Fruit fly (Drosophila melanogaster) whole organism, embryonic: ENCODE results near the gene Acp36DE.

Experiments
- Atf6 ChIP-seq: fragments of 200-800 bp; sonication (Bioruptor generic); IDR thresholded peaks from 2 replicates; pipeline ENCODE4 v1.3.6; 2022; ENCODE audit warnings: missing biosample characterization, missing genetic modification characterization
- BEAF-32 ChIP-seq: fragments of 200-800 bp; sonication (Bioruptor generic); optimal IDR thresholded peaks from 3 replicates; lab custom pipeline; 2017; ENCODE audit warnings: missing biosample characterization, missing genetic modification characterization, mild to moderate bottlenecking, moderate library complexity, missing genetic modification reagents
- Blimp-1 ChIP-seq: fragments of 200-800 bp; sonication (Bioruptor generic); optimal IDR thresholded peaks from 3 replicates; lab custom pipeline; 2018; ENCODE audit warnings: missing biosample characterization, missing genetic modification characterization, mild to moderate bottlenecking, moderate library complexity, missing genetic modification reagents
- CG10959 ChIP-seq: fragments of 200-800 bp; sonication (Bioruptor generic); IDR thresholded peaks from 2 replicates; pipeline ENCODE4 v1.3.6; 2022; ENCODE audit warnings: missing biosample characterization, missing genetic modification characterization
- CG10979 ChIP-seq: fragments of 200-800 bp; sonication (Bioruptor generic); optimal IDR thresholded peaks from 2 replicates; lab custom pipeline; 2018; ENCODE audit warnings: missing biosample characterization, mild to moderate bottlenecking, missing genetic modification characterization, moderate library complexity
- CG11085 ChIP-seq: fragments of 200-800 bp; sonication (Bioruptor generic); IDR thresholded peaks from 2 replicates; pipeline ENCODE4 v1.3.6; 2022; ENCODE audit warnings: missing biosample characterization, missing genetic modification characterization
- CG11504 ChIP-seq: fragments of 200-800 bp; sonication (Bioruptor generic); optimal IDR thresholded peaks from 3 replicates; lab custom pipeline; 2019; ENCODE audit warnings: missing biosample characterization, mild to moderate bottlenecking, missing genetic modification characterization, moderate library complexity
- CG14441 ChIP-seq: fragments of 200-800 bp; sonication (Bioruptor generic); IDR thresholded peaks from 2 replicates; pipeline ENCODE4 v1.3.6; 2022; ENCODE audit warnings: missing biosample characterization, missing genetic modification characterization
- CG15514 ChIP-seq: fragments of 200-800 bp; sonication (Bioruptor generic); optimal IDR thresholded peaks from 3 replicates; lab custom pipeline; 2017; ENCODE audit warnings: missing biosample characterization, missing genetic modification characterization, mild to moderate bottlenecking, moderate library complexity, missing genetic modification reagents
- CG18262 ChIP-seq: fragments of 200-800 bp; optimal IDR thresholded peaks from 3 replicates; lab custom pipeline; 2019; ENCODE audit warnings: missing biosample characterization, mild to moderate bottlenecking, missing genetic modification characterization, moderate library complexity
- CG2199 ChIP-seq: fragments of 200-800 bp; sonication (Bioruptor generic); IDR thresholded peaks from 3 replicates; pipeline ENCODE4 v1.3.6; 2022; ENCODE audit warnings: missing biosample characterization, missing genetic modification characterization
- CG2712 ChIP-seq: fragments of 200-800 bp; optimal IDR thresholded peaks from 3 replicates; lab custom pipeline; 2019; ENCODE audit warnings: missing biosample characterization, mild to moderate bottlenecking, missing genetic modification characterization, moderate library complexity
- CG34376 ChIP-seq: fragments of 200-800 bp; sonication (Bioruptor generic); optimal IDR thresholded peaks from 2 replicates; lab custom pipeline; 2018; ENCODE audit warnings: missing biosample characterization, mild to moderate bottlenecking, missing genetic modification characterization
- CG4424 ChIP-seq: fragments of 200-800 bp; sonication (Bioruptor generic); optimal IDR thresholded peaks from 3 replicates; lab custom pipeline; 2016; ENCODE audit warnings: missing biosample characterization, missing genetic modification characterization
- CG4707 ChIP-seq: fragments of 200-800 bp; sonication (Bioruptor generic); optimal IDR thresholded peaks from 2 replicates; lab custom pipeline; 2018; ENCODE audit warnings: missing biosample characterization, mild to moderate bottlenecking, missing genetic modification characterization, moderate library complexity
- CG4854 ChIP-seq: fragments of 200-800 bp; sonication (Bioruptor generic); optimal IDR thresholded peaks from 2 replicates; lab custom pipeline; 2016; ENCODE audit warnings: missing biosample characterization, missing genetic modification characterization, inconsistent platforms
- CG6854 ChIP-seq: fragments of 200-800 bp; sonication (Bioruptor generic); optimal IDR thresholded peaks from 3 replicates; lab custom pipeline; 2017; ENCODE audit warnings: missing biosample characterization, mild to moderate bottlenecking, missing genetic modification characterization
- CG8281 ChIP-seq: fragments of 200-800 bp; sonication (Bioruptor generic); optimal IDR thresholded peaks from 2 replicates; lab custom pipeline; 2018; ENCODE audit warnings: missing biosample characterization, mild to moderate bottlenecking, missing genetic modification characterization, moderate library complexity
- CG9437 ChIP-seq: fragments of 200-800 bp; sonication (Bioruptor generic); optimal IDR thresholded peaks from 2 replicates; lab custom pipeline; 2018; ENCODE audit warnings: missing biosample characterization, mild to moderate bottlenecking, missing genetic modification characterization
- CG9609 ChIP-seq: fragments of 200-800 bp; sonication (Bioruptor generic); optimal IDR thresholded peaks from 3 replicates; lab custom pipeline; 2016; ENCODE audit warnings: missing biosample characterization, missing genetic modification characterization
- CkIIα-i1 ChIP-seq: fragments of 200-800 bp; sonication (Bioruptor generic); IDR thresholded peaks from 2 replicates; pipeline ENCODE4 v1.3.6; 2022; ENCODE audit warnings: missing biosample characterization, missing genetic modification characterization
- Doc2 ChIP-seq: fragments of 200-800 bp; sonication (Bioruptor generic); IDR thresholded peaks from 2 replicates; pipeline ENCODE4 v1.3.6; 2022; ENCODE audit warnings: missing biosample characterization, missing genetic modification characterization
- Ets65A ChIP-seq: fragments of 200-800 bp; sonication (Bioruptor generic); peaks from one replicate; lab custom pipeline; 2016; ENCODE audit warnings: missing biosample characterization, missing genetic modification characterization
- GATAe ChIP-seq: fragments of 200-800 bp; sonication (Bioruptor generic); conservative IDR thresholded peaks from 2 replicates; pipeline ENCODE4 v1.3.6; 2022; ENCODE audit warnings: missing biosample characterization, missing genetic modification characterization
- Hey ChIP-seq: fragments of 200-800 bp; sonication (Bioruptor generic); optimal IDR thresholded peaks from 3 replicates; lab custom pipeline; 2018; ENCODE audit warnings: missing biosample characterization, mild to moderate bottlenecking, missing genetic modification characterization
- Oaz ChIP-seq: fragments of 200-800 bp; sonication (Bioruptor generic); IDR thresholded peaks from 2 replicates; pipeline ENCODE4 v1.3.6; 2022; ENCODE audit warnings: missing biosample characterization, missing genetic modification characterization
- Pdp1 ChIP-seq, 2 experiments: fragments of 200-800 bp; sonication (Bioruptor generic); optimal IDR thresholded peaks; 3 replicates each; lab custom pipeline; 2016; ENCODE audit warnings: missing biosample characterization in 2 of 2, missing genetic modification characterization in 2 of 2, mild to moderate bottlenecking in 1 of 2, moderate library complexity in 1 of 2
- Ptx1 ChIP-seq: fragments of 200-800 bp; sonication (Bioruptor generic); IDR thresholded peaks from 2 replicates; pipeline ENCODE4 v1.3.6; 2022; ENCODE audit warnings: missing biosample characterization, missing genetic modification characterization
- Sry-δ ChIP-seq: fragments of 200-800 bp; sonication (Bioruptor generic); optimal IDR thresholded peaks from 2 replicates; lab custom pipeline; 2016; ENCODE audit warnings: missing biosample characterization, missing genetic modification characterization
- abd-A ChIP-seq: fragments of 200-800 bp; sonication (Bioruptor generic); optimal IDR thresholded peaks from 3 replicates; lab custom pipeline; 2019; ENCODE audit warnings: missing biosample characterization, mild to moderate bottlenecking, missing genetic modification characterization, moderate library complexity
- ato ChIP-seq: fragments of 200-800 bp; sonication (Bioruptor generic); IDR thresholded peaks from 2 replicates; pipeline ENCODE4 v1.3.6; 2022; ENCODE audit warnings: missing biosample characterization, missing genetic modification characterization; ENCODE audit not compliant: partially characterized antibody
- cato ChIP-seq: fragments of 200-800 bp; sonication (Bioruptor generic); optimal IDR thresholded peaks from 2 replicates; lab custom pipeline; 2016; ENCODE audit warnings: missing biosample characterization, missing genetic modification characterization, borderline replicate concordance
- ci ChIP-seq: fragments of 200-800 bp; sonication (Bioruptor generic); IDR thresholded peaks from 3 replicates; pipeline ENCODE4 v1.3.6; 2022; ENCODE audit warnings: missing biosample characterization, missing genetic modification characterization
- klu ChIP-seq: fragments of 200-800 bp; sonication (Bioruptor generic); IDR thresholded peaks from 2 replicates; pipeline ENCODE4 v1.3.6; 2022; ENCODE audit warnings: missing biosample characterization, missing genetic modification characterization
- kni ChIP-seq: fragments of 200-800 bp; sonication (Bioruptor generic); optimal IDR thresholded peaks from 3 replicates; lab custom pipeline; 2017; ENCODE audit warnings: mild to moderate bottlenecking, missing biosample characterization, missing genetic modification reagents, missing genetic modification characterization
- knrl ChIP-seq: fragments of 200-800 bp; sonication (Bioruptor generic); IDR thresholded peaks from 3 replicates; pipeline ENCODE4 v1.3.6; 2022; ENCODE audit warnings: missing biosample characterization, missing genetic modification characterization; ENCODE audit not compliant: partially characterized antibody
- lab ChIP-seq: fragments of 200-800 bp; sonication (Bioruptor generic); optimal IDR thresholded peaks from 3 replicates; lab custom pipeline; 2017; ENCODE audit warnings: missing biosample characterization, missing genetic modification characterization, mild to moderate bottlenecking, moderate library complexity, missing genetic modification reagents
- lola ChIP-seq, 3 experiments: fragments of >200 bp in 2 of 3; fragments of 200-800 bp in 1 of 3; sonication (Bioruptor generic) in 1 of 3; optimal IDR thresholded peaks; 2 replicates each; lab custom pipeline; 2017 to 2019; ENCODE audit warnings: missing biosample characterization in 3 of 3, missing genetic modification characterization in 3 of 3, mild to moderate bottlenecking in 1 of 3, moderate library complexity in 1 of 3
- nmo ChIP-seq: fragments of 200-800 bp; sonication (Bioruptor generic); optimal IDR thresholded peaks from 2 replicates; lab custom pipeline; 2018; ENCODE audit warnings: missing biosample characterization, mild to moderate bottlenecking, missing genetic modification characterization, moderate library complexity
- oc ChIP-seq: fragments of 200-800 bp; sonication (Bioruptor generic); optimal IDR thresholded peaks from 2 replicates; lab custom pipeline; 2018; ENCODE audit warnings: missing biosample characterization, mild to moderate bottlenecking, missing genetic modification characterization, moderate library complexity
- org-1 ChIP-seq: fragments of 200-800 bp; sonication (Bioruptor generic); optimal IDR thresholded peaks from 2 replicates; lab custom pipeline; 2017; ENCODE audit warnings: missing biosample characterization, missing genetic modification characterization
- pita ChIP-seq: fragments of 200-800 bp; sonication (Bioruptor generic); optimal IDR thresholded peaks from 2 replicates; lab custom pipeline; 2017; ENCODE audit warnings: missing biosample characterization, mild to moderate bottlenecking, missing genetic modification characterization
- pros ChIP-seq: fragments of 200-800 bp; sonication (Bioruptor generic); optimal IDR thresholded peaks from 3 replicates; lab custom pipeline; 2019; ENCODE audit warnings: missing biosample characterization, mild to moderate bottlenecking, missing genetic modification characterization, moderate library complexity
- rib ChIP-seq: fragments of 200-800 bp; sonication (Bioruptor generic); IDR thresholded peaks from 2 replicates; pipeline ENCODE4 v1.3.6; 2022; ENCODE audit warnings: missing biosample characterization, missing genetic modification characterization
- ro ChIP-seq: fragments of 200-800 bp; sonication (Bioruptor generic); IDR thresholded peaks from 2 replicates; pipeline ENCODE4 v1.3.6; 2022; ENCODE audit warnings: missing biosample characterization, missing genetic modification characterization
- so ChIP-seq: fragments of 200-800 bp; sonication (Bioruptor generic); IDR thresholded peaks from 3 replicates; pipeline ENCODE4 v1.3.6; 2022; ENCODE audit warnings: missing biosample characterization, missing genetic modification characterization
- unpg ChIP-seq: fragments of 200-800 bp; sonication (Bioruptor generic); optimal IDR thresholded peaks from 3 replicates; lab custom pipeline; 2018; ENCODE audit warnings: missing biosample characterization, mild to moderate bottlenecking, missing genetic modification characterization, moderate library complexity
- wek ChIP-seq: fragments of 200-800 bp; sonication (Bioruptor generic); optimal IDR thresholded peaks from 3 replicates; lab custom pipeline; 2018; ENCODE audit warnings: missing biosample characterization, mild to moderate bottlenecking, missing genetic modification characterization, moderate library complexity
- zfh1 ChIP-seq: fragments of 200-800 bp; sonication (Bioruptor generic); IDR thresholded peaks from 3 replicates; pipeline ENCODE4 v1.3.6; 2022; ENCODE audit warnings: missing biosample characterization, missing genetic modification characterization

Acp36DE gene

dm6 chr2L:18313922-18314712, 44.7 kb downstream of the Acp36DE start:
- TF ChIP-seq BEAF-32 (GFP tag; lab: Kevin White, UChicago) (no peak), CG9609 (GFP tag; lab: Kevin White, UChicago) (no peak), unpg (GFP tag; lab: Kevin White, UChicago) (no peak), Pdp1 (GFP tag; optimal IDR thresholded peaks at IDR 0.05; lab: Kevin White, UChicago) (no peak), CG2199 (GFP tag; lab: Robert Waterston, UW) (peak; percentile 74; the same call in 1 of the 3 replicates), zfh1 (no peak), Blimp-1 (GFP tag; lab: Kevin White, UChicago) (peak; percentile 85), CG2712 (tag; lab: Kevin White, UChicago) (no peak), Sry-δ (GFP tag; lab: Kevin White, UChicago) (no peak), pros (peak; percentile 58), Oaz (no peak), CG11085 (GFP tag; lab: Robert Waterston, UW) (no peak), kni (GFP tag; lab: Kevin White, UChicago) (peak; percentile 93), pita (GFP tag; lab: Kevin White, UChicago) (no peak), klu (no peak), GATAe (GFP tag; lab: Robert Waterston, UW) (no peak), CG15514 (GFP tag; lab: Kevin White, UChicago) (no peak), CG4854 (GFP tag; lab: Kevin White, UChicago) (no peak), lab (GFP tag; lab: Kevin White, UChicago) (no peak), ci (GFP tag; lab: Robert Waterston, UW) (peak; percentile 31; the same call in 1 of the 3 replicates), CG18262 (tag; lab: Kevin White, UChicago) (no peak), CG10959 (GFP tag; lab: Robert Waterston, UW) (no peak), lola (GFP tag; optimal IDR thresholded peaks at IDR 0.05; lab: Kevin White, UChicago) (no peak), ato (GFP tag; lab: Robert Waterston, UW) (no peak), Doc2 (GFP tag; lab: Robert Waterston, UW) (no peak), CG4424 (GFP tag; lab: Kevin White, UChicago) (no peak), CG9437 (GFP tag; lab: Kevin White, UChicago) (peak; percentile 50), CG4707 (no peak), Ptx1 (GFP tag; lab: Robert Waterston, UW) (no peak), oc (tag; lab: Kevin White, UChicago) (peak; percentile 68), abd-A (tag; lab: Kevin White, UChicago) (peak; percentile 13), org-1 (no peak), Ets65A (GFP tag; lab: Kevin White, UChicago) (no peak), nmo (GFP tag; lab: Kevin White, UChicago) (no peak), CG34376 (GFP tag; lab: Kevin White, UChicago) (no peak), CG6854 (GFP tag; lab: Kevin White, UChicago) (no peak), rib (GFP tag; lab: Robert Waterston, UW) (no peak), ro (GFP tag; lab: Robert Waterston, UW) (no peak), CG8281 (tag; lab: Kevin White, UChicago) (no peak), CG10979 (tag; lab: Kevin White, UChicago) (no peak), CkIIα-i1 (GFP tag; lab: Robert Waterston, UW) (no peak), Hey (no peak), so (GFP tag; lab: Robert Waterston, UW) (no peak), wek (GFP tag; lab: Kevin White, UChicago) (no peak), knrl (no peak), CG11504 (tag; lab: Kevin White, UChicago) (peak; percentile 99), Atf6 (no peak), CG14441 (GFP tag; lab: Robert Waterston, UW) (no peak), cato (GFP tag; lab: Kevin White, UChicago) (no peak)
